Worm (Caenorhabditis elegans) whole organism, young adult: ENCODE results near the gene C30G7.3.

ENCODE experiments used
- B0261.1 ChIP-seq: sonication (generic microtip); optimal IDR thresholded peaks from 2 replicates; lab custom pipeline; 2016; ENCODE audit warnings: mild to moderate bottlenecking, missing genetic modification characterization, moderate library complexity, missing compliant biosample characterization
- C06A6.2 ChIP-seq: fragments of 200-800 bp; sonication (Bioruptor generic); conservative IDR thresholded peaks from 2 replicates; pipeline ENCODE4 v1.3.6; 2022; ENCODE audit warnings: missing genetic modification characterization, missing compliant biosample characterization
- C17E4.6 ChIP-seq: fragments of 200-800 bp; sonication (Bioruptor generic); IDR thresholded peaks from 2 replicates; pipeline ENCODE4 v1.3.6; 2022; ENCODE audit warnings: missing genetic modification reagents, missing genetic modification characterization, missing compliant biosample characterization
- F10E7.11 ChIP-seq: sonication (generic microtip); optimal IDR thresholded peaks from 2 replicates; lab custom pipeline; 2017; ENCODE audit warnings: mild to moderate bottlenecking, missing genetic modification characterization, moderate library complexity, missing compliant biosample characterization
- F33H1.4 ChIP-seq: fragments of 200-800 bp; sonication (Bioruptor generic); IDR thresholded peaks from 2 replicates; pipeline ENCODE4 v1.3.6; 2022; ENCODE audit warnings: missing genetic modification reagents, missing genetic modification characterization, missing compliant biosample characterization
- F37B4.10 ChIP-seq: fragments of 200-800 bp; sonication (Bioruptor generic); IDR thresholded peaks from 2 replicates; pipeline ENCODE4 v1.3.6; 2022; ENCODE audit warnings: missing genetic modification characterization, missing compliant biosample characterization
- F39B2.1 ChIP-seq: fragments of 200-800 bp; sonication (Bioruptor generic); IDR thresholded peaks from 2 replicates; pipeline ENCODE4 v1.3.6; 2022; ENCODE audit warnings: missing genetic modification reagents, missing genetic modification characterization, missing compliant biosample characterization
- Y53F4B.3 ChIP-seq: fragments of 200-800 bp; sonication (Bioruptor generic); IDR thresholded peaks from 2 replicates; pipeline ENCODE4 v1.3.6; 2022; ENCODE audit warnings: missing genetic modification reagents, missing genetic modification characterization, missing compliant biosample characterization
- Y53G8AR.9 ChIP-seq: fragments of 200-800 bp; sonication (Bioruptor generic); conservative IDR thresholded peaks from 2 replicates; pipeline ENCODE4 v1.3.6; 2022; ENCODE audit warnings: missing genetic modification reagents, missing genetic modification characterization, missing compliant biosample characterization
- Y79H2A.3 ChIP-seq: fragments of 200-800 bp; sonication (Bioruptor generic); conservative IDR thresholded peaks from 2 replicates; pipeline ENCODE4 v1.3.6; 2022; ENCODE audit warnings: missing genetic modification reagents, missing genetic modification characterization, missing compliant biosample characterization
- ZK185.1 ChIP-seq: sonication (generic microtip); optimal IDR thresholded peaks from 2 replicates; lab custom pipeline; 2016; ENCODE audit warnings: mild to moderate bottlenecking, missing genetic modification characterization, missing compliant biosample characterization; ENCODE audit not compliant: poor library complexity, severe bottlenecking
- ama-1 ChIP-seq, 3 experiments: fragments of 150-350 bp in 1 of 3; sonication (generic microtip) in 2 of 3; optimal IDR thresholded peaks; 2 replicates each; lab custom pipeline; 2014 to 2018; ENCODE audit warnings: missing biosample characterization in 2 of 3, missing genetic modification characterization in 2 of 3, missing genetic modification reagents in 2 of 3
- aptf-2 ChIP-seq: fragments of 200-800 bp; sonication (Bioruptor generic); conservative IDR thresholded peaks from 2 replicates; pipeline ENCODE4 v1.3.6; 2022; ENCODE audit warnings: missing genetic modification reagents, missing genetic modification characterization, missing compliant biosample characterization
- aptf-3 ChIP-seq: fragments of 200-800 bp; sonication (Bioruptor generic); IDR thresholded peaks from 2 replicates; pipeline ENCODE4 v1.3.6; 2022; ENCODE audit warnings: missing genetic modification characterization, missing compliant biosample characterization
- athp-1 ChIP-seq: sonication (generic microtip); optimal IDR thresholded peaks from 2 replicates; lab custom pipeline; 2017; ENCODE audit warnings: mild to moderate bottlenecking, missing genetic modification characterization, missing compliant biosample characterization
- attf-6 ChIP-seq: fragments of 200-800 bp; sonication (Bioruptor generic); IDR thresholded peaks from 2 replicates; pipeline ENCODE4 v1.3.6; 2022; ENCODE audit warnings: missing genetic modification reagents, missing genetic modification characterization, missing compliant biosample characterization
- bed-1 ChIP-seq: fragments of 200-800 bp; sonication (Bioruptor generic); IDR thresholded peaks from 2 replicates; pipeline ENCODE4 v1.3.6; 2022; ENCODE audit warnings: missing genetic modification reagents, missing genetic modification characterization, missing compliant biosample characterization
- bed-2 ChIP-seq: fragments of 200-800 bp; sonication (Bioruptor generic); IDR thresholded peaks from 2 replicates; pipeline ENCODE4 v1.3.6; 2022; ENCODE audit warnings: missing genetic modification reagents, missing genetic modification characterization, missing compliant biosample characterization
- cebp-1 ChIP-seq, 2 experiments: fragments of 200-800 bp in 1 of 2; sonication (Bioruptor generic) in 1 of 2; sonication (generic microtip) in 1 of 2; IDR thresholded peaks in 1 of 2; optimal IDR thresholded peaks in 1 of 2; 2 replicates each; pipeline versions ENCODE4 v1.3.6 to Lab custom; 2017 to 2022; ENCODE audit warnings: missing compliant biosample characterization in 2 of 2, missing genetic modification characterization in 2 of 2, mild to moderate bottlenecking in 1 of 2, missing genetic modification reagents in 1 of 2, moderate library complexity in 1 of 2
- ceh-40 ChIP-seq: fragments of 200-800 bp; sonication (Bioruptor generic); IDR thresholded peaks from 2 replicates; pipeline ENCODE4 v1.3.6; 2022; ENCODE audit warnings: missing genetic modification characterization, missing compliant biosample characterization
- ceh-91 ChIP-seq: fragments of 200-800 bp; sonication (Bioruptor generic); IDR thresholded peaks from 2 replicates; pipeline ENCODE4 v1.3.6; 2022; ENCODE audit warnings: missing genetic modification reagents, missing genetic modification characterization, missing compliant biosample characterization
- chd-7 ChIP-seq: sonication (generic microtip); optimal IDR thresholded peaks from 2 replicates; lab custom pipeline; 2016; ENCODE audit warnings: mild to moderate bottlenecking, missing genetic modification characterization, moderate library complexity, missing compliant biosample characterization
- die-1 ChIP-seq: sonication (generic microtip); optimal IDR thresholded peaks from 2 replicates; lab custom pipeline; 2016; ENCODE audit warnings: missing genotype, mild to moderate bottlenecking, missing genetic modification characterization, missing compliant biosample characterization
- dpl-1 ChIP-seq: fragments of 150-350 bp; optimal IDR thresholded peaks from 2 replicates; lab custom pipeline; 2014; ENCODE audit warnings: missing biosample characterization, missing genetic modification reagents, missing genetic modification characterization
- efl-1 ChIP-seq: fragments of 150-350 bp; optimal IDR thresholded peaks from 2 replicates; lab custom pipeline; 2014; ENCODE audit warnings: missing biosample characterization, missing genetic modification reagents, missing genetic modification characterization
- egrh-3 ChIP-seq: fragments of 200-800 bp; sonication (Bioruptor generic); IDR thresholded peaks from 2 replicates; pipeline ENCODE4 v1.3.6; 2022; ENCODE audit warnings: missing genetic modification reagents, missing genetic modification characterization, missing compliant biosample characterization
- ekl-4 ChIP-seq: fragments of 200-800 bp; sonication (Bioruptor generic); IDR thresholded peaks from 2 replicates; pipeline ENCODE4 v1.3.6; 2022; ENCODE audit warnings: missing genetic modification reagents, missing genetic modification characterization, missing compliant biosample characterization
- hlh-12 ChIP-seq: sonication (generic microtip); optimal IDR thresholded peaks from 2 replicates; lab custom pipeline; 2016; ENCODE audit warnings: missing genetic modification characterization, missing compliant biosample characterization
- hrde-1 ChIP-seq: sonication (generic microtip); optimal IDR thresholded peaks from 2 replicates; lab custom pipeline; 2016; ENCODE audit warnings: missing genetic modification characterization, mild to moderate bottlenecking, missing compliant biosample characterization, moderate library complexity, missing genotype, missing genetic modification reagents, borderline replicate concordance
- let-526 ChIP-seq: fragments of 200-800 bp; sonication (Bioruptor generic); IDR thresholded peaks from 2 replicates; pipeline ENCODE4 v1.3.6; 2022; ENCODE audit warnings: missing genetic modification reagents, missing genetic modification characterization, missing compliant biosample characterization
- let-607 ChIP-seq, 2 experiments: fragments of 200-800 bp in 1 of 2; sonication (Bioruptor generic) in 1 of 2; sonication (generic microtip) in 1 of 2; optimal IDR thresholded peaks; 2 replicates each; lab custom pipeline; 2016 to 2018; ENCODE audit warnings: mild to moderate bottlenecking in 2 of 2, missing compliant biosample characterization in 2 of 2, missing genetic modification characterization in 2 of 2, moderate library complexity in 2 of 2, missing genotype in 1 of 2
- lsy-27 ChIP-seq: sonication (generic microtip); optimal IDR thresholded peaks from 2 replicates; lab custom pipeline; 2017; ENCODE audit warnings: missing genetic modification characterization, mild to moderate bottlenecking, missing compliant biosample characterization, antibody characterized with exemption, missing genotype, borderline replicate concordance; ENCODE audit not compliant: insufficient read depth
- madf-10 ChIP-seq: sonication (generic microtip); optimal IDR thresholded peaks from 2 replicates; lab custom pipeline; 2016; ENCODE audit warnings: mild to moderate bottlenecking, missing genetic modification characterization, missing compliant biosample characterization
- mel-28 ChIP-seq: sonication (generic microtip); optimal IDR thresholded peaks from 2 replicates; lab custom pipeline; 2016; ENCODE audit warnings: borderline replicate concordance, mild to moderate bottlenecking, missing genetic modification characterization, missing compliant biosample characterization
- nfya-2 ChIP-seq: fragments of 200-800 bp; sonication (Bioruptor generic); IDR thresholded peaks from 2 replicates; pipeline ENCODE4 v1.3.6; 2022; ENCODE audit warnings: missing genetic modification reagents, missing genetic modification characterization, missing compliant biosample characterization
- nfyb-1 ChIP-seq: fragments of 200-800 bp; sonication (Bioruptor generic); IDR thresholded peaks from 2 replicates; pipeline ENCODE4 v1.3.6; 2022; ENCODE audit warnings: missing genetic modification reagents, missing genetic modification characterization, missing compliant biosample characterization
- nhr-120 ChIP-seq: fragments of 200-800 bp; sonication (Bioruptor generic); IDR thresholded peaks from 2 replicates; pipeline ENCODE4 v1.3.6; 2022; ENCODE audit warnings: missing genetic modification characterization, missing compliant biosample characterization
- nhr-179 ChIP-seq: sonication (generic microtip); optimal IDR thresholded peaks from 2 replicates; lab custom pipeline; 2016; ENCODE audit warnings: mild to moderate bottlenecking, missing genetic modification characterization, missing compliant biosample characterization
- pbrm-1 ChIP-seq: fragments of 200-800 bp; sonication (Bioruptor generic); IDR thresholded peaks from 2 replicates; pipeline ENCODE4 v1.3.6; 2022; ENCODE audit warnings: missing genetic modification reagents, missing genetic modification characterization, missing compliant biosample characterization
- rpc-1 ChIP-seq, 2 experiments: fragments of 150-350 bp in 1 of 2; sonication (generic microtip) in 1 of 2; optimal IDR thresholded peaks; 2 replicates each; lab custom pipeline; 2014 to 2018; ENCODE audit warnings: missing biosample characterization in 1 of 2, missing genetic modification characterization in 1 of 2, missing genetic modification reagents in 1 of 2, missing genotype in 1 of 2
- snpc-1.1 ChIP-seq: sonication (generic microtip); optimal IDR thresholded peaks from 2 replicates; lab custom pipeline; 2017; ENCODE audit warnings: missing genetic modification characterization, mild to moderate bottlenecking, missing compliant biosample characterization, antibody characterized with exemption, moderate library complexity, missing genotype, missing genetic modification reagents; ENCODE audit not compliant: insufficient read depth
- snpc-4 ChIP-seq, 5 experiments: fragments of 150-350 bp in 1 of 5; sonication (generic microtip) in 4 of 5; optimal IDR thresholded peaks; 2 replicates each; lab custom pipeline; 2014 to 2018; ENCODE audit warnings: missing genetic modification characterization in 5 of 5, missing biosample characterization in 3 of 5, antibody characterized with exemption in 2 of 5, mild to moderate bottlenecking in 2 of 5, missing compliant biosample characterization in 2 of 5, missing genotype in 2 of 5, moderate library complexity in 2 of 5, missing genetic modification reagents in 1 of 5
- zim-3 ChIP-seq: sonication (generic microtip); optimal IDR thresholded peaks from 2 replicates; lab custom pipeline; 2017; ENCODE audit warnings: mild to moderate bottlenecking, missing genetic modification characterization, moderate library complexity, missing compliant biosample characterization
- ztf-18 ChIP-seq: sonication (generic microtip); optimal IDR thresholded peaks from 2 replicates; lab custom pipeline; 2016; ENCODE audit warnings: missing genotype, mild to moderate bottlenecking, missing genetic modification characterization, missing compliant biosample characterization
- ztf-25 ChIP-seq: fragments of 200-800 bp; sonication (Bioruptor generic); IDR thresholded peaks from 2 replicates; pipeline ENCODE4 v1.3.6; 2022; ENCODE audit warnings: missing genetic modification reagents, missing genetic modification characterization, missing compliant biosample characterization
- ztf-28 ChIP-seq: fragments of 200-800 bp; sonication (Bioruptor generic); IDR thresholded peaks from 2 replicates; pipeline ENCODE4 v1.3.6; 2022; ENCODE audit warnings: missing genetic modification reagents, missing genetic modification characterization, missing compliant biosample characterization

Gene C30G7.3

DNA sequence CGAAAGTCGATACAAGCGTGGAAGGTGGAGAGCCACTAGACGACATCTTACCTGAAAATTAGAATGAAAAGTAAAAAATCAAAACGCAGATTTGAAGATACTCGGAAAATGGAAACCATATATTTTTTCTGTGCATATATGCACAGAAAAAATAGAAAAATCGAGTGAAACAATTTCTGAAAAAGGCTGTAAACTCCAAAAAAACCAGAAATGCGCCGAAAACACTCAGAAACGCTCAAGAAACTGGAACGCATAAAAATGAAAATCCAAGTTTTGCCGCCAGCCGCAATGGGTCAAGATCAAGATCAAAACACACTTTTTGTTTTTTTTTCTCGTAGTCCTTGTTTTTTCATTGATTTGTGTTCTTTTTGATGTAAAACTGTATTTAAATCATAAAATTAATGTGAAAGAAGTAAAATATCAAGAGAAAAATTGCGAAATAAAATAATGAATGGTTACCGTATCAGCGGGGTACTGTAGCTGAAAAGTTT, 47.2 kb upstream of the C30G7.3 start, which contains the start of gene T01C3.3 (continued):
- TF ChIP-seq bed-1 (GFP tag; lab: Robert Waterston, UW) (no peak), aptf-3 (GFP tag; lab: Robert Waterston, UW) (no peak), ztf-28 (GFP tag; lab: Robert Waterston, UW) (no peak), nfya-2 (GFP tag; lab: Robert Waterston, UW) (no peak), nfyb-1 (no peak), hrde-1 (tag; lab: Kevin White, UChicago) (no peak), ztf-18 (tag; lab: Kevin White, UChicago) (no peak), die-1 (tag; lab: Kevin White, UChicago) (no peak), ekl-4 (GFP tag; lab: Robert Waterston, UW) (0 out of 2 replicates have a peak, but pooled peaks have one; percentile 33), snpc-1.1 (no peak), madf-10 (tag; lab: Kevin White, UChicago) (no peak), dpl-1 (GFP tag; lab: Kevin White, UChicago) (peak; percentile 93), Y53G8AR.9 (GFP tag; lab: Robert Waterston, UW) (no peak), C06A6.2 (no peak), Y79H2A.3 (GFP tag; lab: Robert Waterston, UW) (no peak), aptf-2 (GFP tag; lab: Robert Waterston, UW) (no peak), mel-28 (tag; lab: Kevin White, UChicago) (no peak), snpc-4 (GFP tag; optimal IDR thresholded peaks at IDR 0.05; lab: Kevin White, UChicago) (peak; percentile 22), snpc-4 (tag; optimal IDR thresholded peaks at IDR 0.05; lab: Kevin White, UChicago) (peak in 1 of 4 experiments; percentile 10), nhr-120 (GFP tag; lab: Robert Waterston, UW) (no peak), attf-6 (GFP tag; lab: Robert Waterston, UW) (no peak), efl-1 (GFP tag; lab: Kevin White, UChicago) (peak; percentile 98), bed-2 (GFP tag; lab: Robert Waterston, UW) (no peak), chd-7 (tag; lab: Kevin White, UChicago) (no peak), athp-1 (tag; lab: Kevin White, UChicago) (no peak), ZK185.1 (no peak), C17E4.6 (GFP tag; lab: Robert Waterston, UW) (0 out of 2 replicates have a peak, but pooled peaks have one; percentile 34), let-526 (GFP tag; lab: Robert Waterston, UW) (no peak), zim-3 (tag; lab: Kevin White, UChicago) (no peak), F10E7.11 (tag; lab: Kevin White, UChicago) (no peak), nhr-179 (tag; lab: Kevin White, UChicago) (no peak), F37B4.10 (GFP tag; lab: Robert Waterston, UW) (no peak), F33H1.4 (GFP tag; lab: Robert Waterston, UW) (peak; percentile 78), hlh-12 (no peak), ceh-40 (GFP tag; lab: Robert Waterston, UW) (no peak), B0261.1 (tag; lab: Kevin White, UChicago) (no peak), lsy-27 (tag; lab: Kevin White, UChicago) (no peak), F39B2.1 (GFP tag; lab: Robert Waterston, UW) (no peak), rpc-1 (optimal IDR thresholded peaks at IDR 0.05; lab: Kevin White, UChicago) (no peak), rpc-1 (tag; optimal IDR thresholded peaks at IDR 0.05; lab: Kevin White, UChicago) (no peak), pbrm-1 (GFP tag; lab: Robert Waterston, UW) (0 out of 2 replicates have a peak, but pooled peaks have one; percentile 35), egrh-3 (GFP tag; lab: Robert Waterston, UW) (no peak), let-607 (tag; optimal IDR thresholded peaks at IDR 0.05; lab: Kevin White, UChicago) (no peak), ztf-25 (GFP tag; lab: Robert Waterston, UW) (0 out of 2 replicates have a peak, but pooled peaks have one; percentile 24), ceh-91 (GFP tag; lab: Robert Waterston, UW) (peak; percentile 92), Y53F4B.3 (GFP tag; lab: Robert Waterston, UW) (no peak), ama-1 (optimal IDR thresholded peaks at IDR 0.05; lab: Kevin White, UChicago) (no peak), ama-1 (GFP tag; optimal IDR thresholded peaks at IDR 0.05; lab: Kevin White, UChicago) (no peak), cebp-1 (GFP tag; IDR thresholded peaks at IDR 0.05; lab: Robert Waterston, UW) (no peak), cebp-1 (tag; optimal IDR thresholded peaks at IDR 0.05; lab: Kevin White, UChicago) (no peak)
